Fruit fly (Drosophila melanogaster) whole organism, wandering third instar larva: ENCODE data around the gene Glut1.
A peak's percentile ranks its signal among the peaks of the same experiment; 100 is the strongest.

ENCODE experiments used
- Abd-B ChIP-seq: fragments of >200 bp; optimal IDR thresholded peaks from 2 replicates; lab custom pipeline; 2017; ENCODE audit warnings: missing biosample characterization, missing genetic modification characterization
- CG32264 ChIP-seq: fragments of 200-800 bp; sonication (Bioruptor generic); optimal IDR thresholded peaks from 2 replicates; lab custom pipeline; 2016; ENCODE audit warnings: missing biosample characterization, missing genetic modification characterization
- CG9705 ChIP-seq: fragments of 200-800 bp; sonication (Bioruptor generic); optimal IDR thresholded peaks from 2 replicates; lab custom pipeline; 2018; ENCODE audit warnings: missing biosample characterization, mild to moderate bottlenecking, missing genetic modification characterization
- CrebA ChIP-seq: fragments of 200-800 bp; sonication (Bioruptor generic); optimal IDR thresholded peaks from 2 replicates; lab custom pipeline; 2016; ENCODE audit warnings: missing biosample characterization, mild to moderate bottlenecking, missing genetic modification characterization, borderline replicate concordance
- Dif ChIP-seq: fragments of 200-275, 200-300 bp; sonication (Bioruptor generic); optimal IDR thresholded peaks from 2 replicates; lab custom pipeline; 2018; ENCODE audit warnings: missing biosample characterization, missing genetic modification characterization; ENCODE audit not compliant: partially characterized antibody
- GATAd ChIP-seq: sonication (Bioruptor generic); optimal IDR thresholded peaks from 2 replicates; lab custom pipeline; 2016; ENCODE audit warnings: missing biosample characterization, missing genetic modification characterization
- HLH106 ChIP-seq: fragments of 200-800 bp; optimal IDR thresholded peaks from 3 replicates; lab custom pipeline; 2019; ENCODE audit warnings: missing biosample characterization, mild to moderate bottlenecking, missing genetic modification characterization, moderate library complexity
- Hnf4 ChIP-seq: fragments of 200-800 bp; sonication (Bioruptor generic); optimal IDR thresholded peaks from 2 replicates; lab custom pipeline; 2016; ENCODE audit warnings: missing biosample characterization, mild to moderate bottlenecking, missing genetic modification characterization
- Hr83 ChIP-seq: fragments of 200-300 bp; sonication (Bioruptor generic); optimal IDR thresholded peaks from 2 replicates; lab custom pipeline; 2016; ENCODE audit warnings: missing biosample characterization, mild to moderate bottlenecking, missing genetic modification characterization, moderate library complexity; ENCODE audit not compliant: poor library complexity, severe bottlenecking
- N ChIP-seq: fragments of >200 bp; optimal IDR thresholded peaks from 2 replicates; lab custom pipeline; 2018; ENCODE audit warnings: missing biosample characterization, missing external identifiers, missing genetic modification characterization
- Rel ChIP-seq, 2 experiments: fragments of 200-800 bp; sonication (Bioruptor generic) in 1 of 2; optimal IDR thresholded peaks; 2 replicates in 1 of 2; 3 replicates in 1 of 2; lab custom pipeline; 2016 to 2019; ENCODE audit warnings: mild to moderate bottlenecking in 2 of 2, missing biosample characterization in 2 of 2, missing genetic modification characterization in 2 of 2, moderate library complexity in 1 of 2
- Sp1 ChIP-seq: fragments of 200-800 bp; sonication (Bioruptor generic); optimal IDR thresholded peaks from 3 replicates; lab custom pipeline; 2019; ENCODE audit warnings: missing biosample characterization, mild to moderate bottlenecking, missing genetic modification characterization, moderate library complexity
- Vsx2 ChIP-seq: fragments of 200-300, 225-300 bp; sonication (Bioruptor generic); optimal IDR thresholded peaks from 2 replicates; lab custom pipeline; 2018; ENCODE audit warnings: missing biosample characterization, missing genetic modification characterization; ENCODE audit not compliant: partially characterized antibody
- br ChIP-seq: fragments of 200-800 bp; sonication (Bioruptor generic); optimal IDR thresholded peaks from 2 replicates; lab custom pipeline; 2016; ENCODE audit warnings: missing biosample characterization, missing genetic modification characterization
- brk ChIP-seq: fragments of 200-800 bp; sonication (Bioruptor generic); optimal IDR thresholded peaks from 2 replicates; lab custom pipeline; 2016; ENCODE audit warnings: missing biosample characterization, mild to moderate bottlenecking, missing genetic modification characterization
- dl ChIP-seq, 2 experiments: fragments of 175-275, 200-275 bp in 1 of 2; fragments of 200-275 bp in 1 of 2; sonication (Bioruptor generic); optimal IDR thresholded peaks; lab custom pipeline; 2018; ENCODE audit warnings: mild to moderate bottlenecking in 2 of 2, missing biosample characterization in 2 of 2, missing genetic modification characterization in 2 of 2, moderate library complexity in 2 of 2; ENCODE audit not compliant: partially characterized antibody in 2 of 2, insufficient read depth in 1 of 2
- dsf ChIP-seq: sonication (Bioruptor generic); optimal IDR thresholded peaks from 2 replicates; lab custom pipeline; 2016; ENCODE audit warnings: missing biosample characterization, missing genetic modification characterization, borderline replicate concordance
- h ChIP-seq: fragments of 200-800 bp; sonication (Bioruptor generic); optimal IDR thresholded peaks from 3 replicates; lab custom pipeline; 2016; ENCODE audit warnings: missing biosample characterization, mild to moderate bottlenecking, missing genetic modification characterization
- rgr ChIP-seq: fragments of 200-800 bp; sonication (Bioruptor generic); optimal IDR thresholded peaks from 3 replicates; lab custom pipeline; 2016; ENCODE audit warnings: missing biosample characterization, mild to moderate bottlenecking, missing genetic modification characterization
- sage ChIP-seq: fragments of 200-800 bp; sonication (Bioruptor generic); optimal IDR thresholded peaks from 2 replicates; lab custom pipeline; 2016; ENCODE audit warnings: missing biosample characterization, mild to moderate bottlenecking, missing genetic modification characterization
- sv ChIP-seq: fragments of 200-800 bp; sonication (Bioruptor generic); optimal IDR thresholded peaks from 3 replicates; lab custom pipeline; 2016; ENCODE audit warnings: missing biosample characterization, missing genetic modification characterization
- tai ChIP-seq: sonication (Bioruptor generic); optimal IDR thresholded peaks from 2 replicates; lab custom pipeline; 2016; ENCODE audit warnings: missing biosample characterization, missing genetic modification characterization
- woc ChIP-seq: sonication (Bioruptor generic); optimal IDR thresholded peaks from 2 replicates; lab custom pipeline; 2016; ENCODE audit warnings: missing biosample characterization, mild to moderate bottlenecking, missing genetic modification characterization

The Glut1 gene

DNA sequence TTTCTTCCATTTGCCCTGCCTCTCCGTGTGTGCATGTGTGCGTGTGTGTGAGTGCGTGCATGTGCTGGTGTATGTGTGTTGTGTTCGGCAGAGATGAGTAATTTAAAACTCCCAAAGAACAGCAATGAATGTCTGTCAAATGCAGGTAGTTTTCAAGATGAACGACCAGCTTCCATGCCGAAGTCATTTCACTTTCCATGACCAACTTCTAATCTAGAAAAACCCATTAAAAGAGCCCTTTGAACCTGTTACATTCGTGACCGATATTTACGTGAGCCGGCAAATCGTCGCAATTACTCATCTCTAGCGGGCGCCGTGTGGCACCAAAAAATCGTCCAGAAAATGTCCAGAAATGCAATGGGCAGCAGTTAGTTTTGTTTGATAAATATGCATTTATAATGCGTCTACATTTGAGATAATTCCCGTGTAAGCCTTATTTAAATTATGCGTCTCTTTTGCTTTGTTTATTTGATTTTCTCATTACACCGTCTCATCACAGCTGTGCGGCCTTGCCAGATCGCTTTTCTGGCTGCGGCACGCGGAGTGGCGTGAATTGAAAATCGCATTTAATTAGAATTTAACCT, 41.4 kb upstream of the Glut1 start (continued):
- peak; percentile 36 for TF ChIP-seq N (GFP tag; lab: Kevin White, UChicago)

dm6 chr3L:875416-876011, 38.4 kb upstream of the Glut1 start:
- no peak for TF ChIP-seq N (GFP tag; lab: Kevin White, UChicago)
- TF ChIP-seq Hnf4 (GFP tag; lab: Kevin White, UChicago), result no peak
- no peak for TF ChIP-seq Sp1
- no peak for TF ChIP-seq dl (GFP tag; optimal IDR thresholded peaks at IDR 0.05; lab: Kevin White, UChicago; ENCODE audit: insufficient read depth in 1 of 2, partially characterized antibody in 2 of 2)
- TF ChIP-seq Vsx2, result no peak
- TF ChIP-seq GATAd (GFP tag; lab: Kevin White, UChicago), result no peak
- TF ChIP-seq br (GFP tag; lab: Kevin White, UChicago), result no peak
- TF ChIP-seq CG32264 (GFP tag; lab: Kevin White, UChicago), result no peak
- no peak for TF ChIP-seq Hr83 (GFP tag; lab: Kevin White, UChicago)
- no peak for TF ChIP-seq woc (GFP tag; lab: Kevin White, UChicago)
- TF ChIP-seq dsf (GFP tag; lab: Kevin White, UChicago), result no peak
- TF ChIP-seq CrebA, result no peak
- no peak for TF ChIP-seq CG9705
- TF ChIP-seq h (GFP tag; lab: Kevin White, UChicago), result no peak
- no peak for TF ChIP-seq sage (GFP tag; lab: Kevin White, UChicago)
- no peak for TF ChIP-seq HLH106
- no peak for TF ChIP-seq sv (GFP tag; lab: Kevin White, UChicago)

DNA sequence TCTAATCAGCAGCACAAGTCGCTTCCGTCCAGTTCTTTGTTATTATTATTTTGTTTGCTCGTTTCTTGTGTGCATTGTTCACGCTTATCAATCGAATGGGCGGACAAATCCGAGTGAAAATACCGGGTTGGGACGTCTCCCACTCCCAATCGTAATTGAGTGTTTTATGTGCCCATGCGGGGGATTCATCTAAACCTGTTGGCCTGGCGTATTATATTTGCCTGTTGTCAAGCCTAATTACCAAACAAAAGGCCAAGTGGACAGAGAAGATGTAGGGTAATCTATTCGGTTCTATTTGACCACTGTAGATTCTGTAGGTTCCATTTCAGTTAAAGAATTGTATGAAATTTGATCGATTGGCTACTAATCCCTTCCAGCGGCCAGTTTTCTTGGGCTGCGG, 37.8 kb upstream of the Glut1 start:
- no peak for TF ChIP-seq tai (GFP tag; lab: Kevin White, UChicago)
- TF ChIP-seq CrebA, result no peak
- TF ChIP-seq Hr83 (GFP tag; lab: Kevin White, UChicago), result peak; percentile 1
- TF ChIP-seq sv (GFP tag; lab: Kevin White, UChicago), result no peak
- no peak for TF ChIP-seq brk

DNA sequence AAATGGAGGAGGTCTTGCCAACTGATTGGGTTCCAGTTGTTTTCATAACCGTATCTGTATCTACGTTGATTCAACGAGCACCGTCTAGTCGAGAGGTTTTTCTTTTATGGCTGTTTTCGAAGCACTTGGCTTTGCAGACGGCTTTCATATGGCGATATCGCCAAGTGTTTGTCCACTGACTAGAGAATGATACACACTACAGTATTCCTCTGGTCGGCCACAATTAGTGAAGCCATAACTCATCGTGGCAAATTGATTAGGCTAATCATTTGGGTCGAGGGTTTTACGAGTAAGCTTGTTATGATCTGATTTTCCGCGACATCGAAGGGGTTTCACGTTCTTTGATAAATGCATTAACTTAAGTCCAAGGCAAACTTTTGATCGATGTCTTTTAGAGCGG, 37.2 kb upstream of the Glut1 start:
- TF ChIP-seq Rel (GFP tag; optimal IDR thresholded peaks at IDR 0.05; lab: Kevin White, UChicago), result no peak
- TF ChIP-seq Rel (tag; optimal IDR thresholded peaks at IDR 0.05; lab: Kevin White, UChicago), result peak; percentile 17
- no peak for TF ChIP-seq GATAd (GFP tag; lab: Kevin White, UChicago)

DNA sequence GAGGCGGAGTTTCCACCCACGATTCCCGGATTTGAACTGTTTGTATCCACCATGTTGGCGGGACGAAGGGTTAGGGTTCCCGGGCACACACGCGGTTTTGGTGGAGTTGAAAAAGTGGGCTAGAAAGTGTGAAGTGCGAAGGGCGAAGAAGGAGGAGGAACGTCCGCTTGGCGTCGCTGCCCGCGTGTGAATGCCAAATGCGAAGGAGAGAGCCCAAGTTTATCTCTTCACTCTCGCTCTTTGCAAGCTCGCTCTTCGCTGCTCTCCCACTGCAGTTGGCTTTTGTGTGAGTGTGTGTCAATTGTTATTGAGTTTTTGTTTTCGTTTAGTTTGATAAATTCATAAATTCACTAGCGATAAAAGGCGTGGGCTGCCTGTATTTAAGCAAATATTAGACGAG, 33.0 kb upstream of the Glut1 start:
- TF ChIP-seq dl (GFP tag; optimal IDR thresholded peaks at IDR 0.05; lab: Kevin White, UChicago; ENCODE audit: insufficient read depth in 1 of 2, partially characterized antibody in 2 of 2), result peak; percentile 78 to 91
- TF ChIP-seq Abd-B (GFP tag; lab: Kevin White, UChicago), result no peak
- TF ChIP-seq Dif (GFP tag; lab: Kevin White, UChicago), result peak; percentile 96

DNA sequence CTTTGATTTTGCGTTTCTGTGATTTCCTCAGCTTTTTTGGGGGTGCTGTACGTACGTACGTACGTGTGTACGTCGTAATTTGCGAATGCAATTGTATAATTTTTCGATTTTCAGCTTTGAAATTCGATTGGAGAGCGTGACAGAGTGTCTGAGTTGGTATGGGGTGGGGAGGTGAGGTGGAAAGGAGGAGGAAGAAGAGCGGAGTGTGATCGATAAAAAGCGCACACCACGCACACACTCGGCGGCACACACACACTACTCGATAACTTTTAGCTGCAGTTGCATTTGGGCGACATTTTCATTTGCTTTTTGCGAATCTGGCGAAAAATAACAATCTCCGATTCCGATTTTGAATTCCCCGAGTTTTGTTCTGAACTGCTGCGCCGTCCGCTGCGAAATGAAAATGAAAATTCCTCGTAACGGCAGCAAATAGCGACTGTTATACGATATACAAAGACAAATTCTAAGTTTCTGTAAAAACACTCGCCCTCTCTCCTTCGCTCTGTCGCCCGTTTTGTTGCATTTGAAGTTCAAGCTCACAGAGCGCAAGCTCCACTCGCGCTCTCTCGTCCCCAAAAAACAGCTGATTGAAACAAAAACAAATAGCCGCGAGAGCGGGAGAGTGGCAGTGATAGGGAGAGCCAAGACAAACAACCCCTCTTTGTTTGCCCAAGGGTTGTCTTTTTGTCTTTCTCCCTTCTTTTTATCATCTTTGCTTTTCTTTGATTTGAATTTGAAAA, 32.2 kb upstream of the Glut1 start, which contains the start of gene CG13907:
CG13907 (minus strand) TSS at position 518 of the 740 bp plus-strand sequence.
- TF ChIP-seq dl (GFP tag; optimal IDR thresholded peaks at IDR 0.05; lab: Kevin White, UChicago; ENCODE audit: insufficient read depth in 1 of 2, partially characterized antibody in 2 of 2) (peak; percentile 77 to 82), CG32264 (GFP tag; lab: Kevin White, UChicago) (no peak), GATAd (GFP tag; lab: Kevin White, UChicago) (no peak), rgr (GFP tag; lab: Kevin White, UChicago) (peak; percentile 31), Hnf4 (GFP tag; lab: Kevin White, UChicago) (peak; percentile 30), Dif (GFP tag; lab: Kevin White, UChicago) (peak; percentile 83)
